Worm (Caenorhabditis elegans): ENCODE results near the gene F21C10.6.

Gene F21C10.6

DNA sequence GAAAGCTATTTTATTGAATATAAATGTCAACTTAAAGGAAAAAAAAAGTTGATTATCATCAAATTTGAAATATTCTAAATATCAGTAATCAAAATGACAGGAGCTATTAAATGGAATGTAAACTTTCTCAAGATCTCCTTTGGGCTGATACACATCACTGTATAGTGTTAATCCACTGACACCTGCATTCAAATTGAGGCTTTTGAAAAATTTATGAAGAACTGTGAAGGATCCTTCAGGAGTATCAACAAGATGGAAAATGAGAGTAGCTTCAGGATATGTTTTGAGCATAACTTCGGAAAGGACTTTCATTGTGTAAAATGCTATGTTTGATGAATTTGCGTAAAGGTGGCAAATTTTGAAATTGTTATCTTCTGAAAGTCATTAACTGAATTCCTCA lies 27.1 kb upstream of the F21C10.6 start:
- no peak for TF ChIP-seq nfya-2 (GFP tag; IDR thresholded peaks at IDR 0.05)
- TF ChIP-seq lin-54 (GFP tag; optimal IDR thresholded peaks at IDR 0.05), result no peak
- no peak for TF ChIP-seq unc-130 (GFP tag; optimal IDR thresholded peaks at IDR 0.05)
- no peak for TF ChIP-seq F55B11.4 (tag; optimal IDR thresholded peaks at IDR 0.05; ENCODE audit: borderline replicate concordance, insufficient read depth)
- TF ChIP-seq lin-35 (GFP tag; optimal IDR thresholded peaks at IDR 0.05), result no peak
- no peak for TF ChIP-seq aptf-3 (GFP tag; IDR thresholded peaks at IDR 0.05)
- no peak for TF ChIP-seq F22D6.2 (tag; optimal IDR thresholded peaks at IDR 0.05)
- TF ChIP-seq B0019.2 (GFP tag; conservative IDR thresholded peaks at IDR 0.05), result no peak
- peak; percentile 20; the same call in 1 of the 2 replicates for TF ChIP-seq hsf-1 (GFP tag; IDR thresholded peaks at IDR 0.05)
- no peak for TF ChIP-seq F52B5.7 (tag; optimal IDR thresholded peaks at IDR 0.05)
- TF ChIP-seq ceh-58 (GFP tag; IDR thresholded peaks at IDR 0.05), result no peak
- TF ChIP-seq attf-5 (GFP tag; optimal IDR thresholded peaks at IDR 0.05), result no peak
- no peak for TF ChIP-seq mel-28 (tag; optimal IDR thresholded peaks at IDR 0.05; ENCODE audit: borderline replicate concordance)
- TF ChIP-seq F23B12.7 (tag; optimal IDR thresholded peaks at IDR 0.05; ENCODE audit: insufficient read depth), result no peak
- TF ChIP-seq attf-3 (GFP tag; conservative IDR thresholded peaks at IDR 0.05), result no peak
- TF ChIP-seq F37B4.10 (GFP tag; IDR thresholded peaks at IDR 0.05), result no peak
- TF ChIP-seq rcor-1 (GFP tag; IDR thresholded peaks at IDR 0.05), result no peak
- TF ChIP-seq hmg-1.2 (GFP tag; IDR thresholded peaks at IDR 0.05), result no peak; the same call in 1 of the 2 replicates
- TF ChIP-seq B0261.1 (tag; optimal IDR thresholded peaks at IDR 0.05), result no peak
- TF ChIP-seq nhr-80 (tag; optimal IDR thresholded peaks at IDR 0.05), result no peak
- no peak for TF ChIP-seq ztf-3 (GFP tag; optimal IDR thresholded peaks at IDR 0.05)
- no peak for TF ChIP-seq Y67H2A.10 (GFP tag; conservative IDR thresholded peaks at IDR 0.05)
- no peak for TF ChIP-seq F33H1.4 (GFP tag; IDR thresholded peaks at IDR 0.05)
- peak; percentile 63 for TF ChIP-seq pha-4 (tag; optimal IDR thresholded peaks at IDR 0.05)
- TF ChIP-seq akir-1 (GFP tag; optimal IDR thresholded peaks at IDR 0.05), result no peak
- TF ChIP-seq die-1 (tag; optimal IDR thresholded peaks at IDR 0.05), result no peak
- no peak for TF ChIP-seq zfh-2 (GFP tag; conservative IDR thresholded peaks at IDR 0.05)
- TF ChIP-seq nhr-27 (tag; optimal IDR thresholded peaks at IDR 0.05), result no peak
- no peak for TF ChIP-seq sdz-38 (tag; optimal IDR thresholded peaks at IDR 0.05)
- no peak for TF ChIP-seq mes-4 (tag; optimal IDR thresholded peaks at IDR 0.05)
- no peak for TF ChIP-seq efl-1 (GFP tag; optimal IDR thresholded peaks at IDR 0.05)
- TF ChIP-seq T07F8.4 (tag; optimal IDR thresholded peaks at IDR 0.05), result no peak
- no peak for TF ChIP-seq bed-1 (GFP tag; IDR thresholded peaks at IDR 0.05)
- no peak for TF ChIP-seq dpl-1 (GFP tag; optimal IDR thresholded peaks at IDR 0.05)
- no peak for TF ChIP-seq repo-1 (tag; optimal IDR thresholded peaks at IDR 0.05)
- TF ChIP-seq F39B2.1 (GFP tag; IDR thresholded peaks at IDR 0.05), result no peak
- TF ChIP-seq ccch-3 (GFP tag; optimal IDR thresholded peaks at IDR 0.05), result no peak
- no peak for TF ChIP-seq Y95B8A.8 (GFP tag; IDR thresholded peaks at IDR 0.05)
- no peak for TF ChIP-seq chd-7 (tag; optimal IDR thresholded peaks at IDR 0.05)
- TF ChIP-seq hmg-20 (GFP tag; IDR thresholded peaks at IDR 0.05), result no peak
- TF ChIP-seq C17E4.6 (GFP tag; IDR thresholded peaks at IDR 0.05), result no peak
- TF ChIP-seq sea-2 (GFP tag; IDR thresholded peaks at IDR 0.05), result no peak
- peak; percentile 27; the same call in 1 of the 2 replicates for TF ChIP-seq B0336.3 (GFP tag; IDR thresholded peaks at IDR 0.05)
- TF ChIP-seq lsy-27 (tag; optimal IDR thresholded peaks at IDR 0.05; ENCODE audit: borderline replicate concordance, insufficient read depth), result no peak
- TF ChIP-seq K11D2.4 (GFP tag; IDR thresholded peaks at IDR 0.05), result no peak; the same call in 1 of the 2 replicates
- TF ChIP-seq F57A8.1 (GFP tag; optimal IDR thresholded peaks at IDR 0.05), result no peak
- TF ChIP-seq ceh-91 (GFP tag; IDR thresholded peaks at IDR 0.05), result no peak
- no peak for TF ChIP-seq madf-10 (tag; optimal IDR thresholded peaks at IDR 0.05)
- no peak for TF ChIP-seq hlh-26 (GFP tag; conservative IDR thresholded peaks at IDR 0.05)
- no peak for TF ChIP-seq Y53F4B.3 (GFP tag; IDR thresholded peaks at IDR 0.05)
